Worm (Caenorhabditis elegans) whole organism, dauer: Measurements from ENCODE around the gene abu-14.

ENCODE experiments used
- unc-62 ChIP-seq: sonication (generic microtip); optimal IDR thresholded peaks from 2 replicates; lab custom pipeline; 2017; ENCODE audit warnings: missing biosample characterization, missing genetic modification reagents, missing genetic modification characterization

Gene abu-14

ce11 chrII:9211684-9212083 lies 15.3 kb downstream of the abu-14 start:
- no peak for TF ChIP-seq unc-62

- TF ChIP-seq unc-62: no peak
Measured at ce11 chrII:9210076-9210475, 16.9 kb downstream of the abu-14 start, which contains the start of gene ZK1067.4. Gene ZK1067.4, plus strand, starts transcription at chrII:9210376.

- no peak for TF ChIP-seq unc-62
Measured at ce11 chrII:9197212-9197611, 29.8 kb downstream of the abu-14 start, which contains the start of gene let-23. Gene let-23, plus strand, starts transcription at chrII:9197512.

ce11 chrII:9196325-9196724 lies 30.7 kb downstream of the abu-14 start:
- TF ChIP-seq unc-62: no peak

ce11 chrII:9194195-9194594 lies 32.8 kb downstream of the abu-14 start, which contains the start of gene twk-4:
Gene twk-4, minus strand, starts transcription at chrII:9194295.
- no peak for TF ChIP-seq unc-62

ce11 chrII:9190513-9191099 lies 36.4 kb downstream of the abu-14 start:
- no peak for TF ChIP-seq unc-62

ce11 chrII:9189648-9190047 lies 37.4 kb downstream of the abu-14 start:
- no peak for TF ChIP-seq unc-62

- no peak for TF ChIP-seq unc-62
Measured at ce11 chrII:9188380-9188779, 38.6 kb downstream of the abu-14 start, which contains the start of gene sym-2. Gene sym-2, minus strand, starts transcription at chrII:9188480.

- TF ChIP-seq unc-62: no peak
Measured at ce11 chrII:9185915-9186314, 41.1 kb downstream of the abu-14 start.

- TF ChIP-seq unc-62: no peak
Measured at ce11 chrII:9181155-9181554, 45.9 kb downstream of the abu-14 start.

ce11 chrII:9178811-9179210 lies 48.2 kb downstream of the abu-14 start:
- TF ChIP-seq unc-62: no peak

ce11 chrII:9177080-9177479 lies 49.9 kb downstream of the abu-14 start, which contains the start of the genes sec-5 and pir-1:
Gene sec-5, minus strand, starts transcription at chrII:9177152.
Gene pir-1, plus strand, starts transcription at chrII:9177300.
- TF ChIP-seq unc-62: no peak

- TF ChIP-seq unc-62: no peak
Measured at ce11 chrII:9176523-9176922, 50.5 kb downstream of the abu-14 start.
